Worm (Caenorhabditis elegans) whole organism, L3 larva: Measurements from ENCODE around the gene gar-3.
A peak's percentile ranks its signal among the peaks of the same experiment; 100 is the strongest.

Experiments
- aly-2 ChIP-seq: fragments of 150-350 bp; optimal IDR thresholded peaks from 2 replicates; lab custom pipeline; 2014; ENCODE audit warnings: missing biosample characterization, missing genetic modification characterization
- ama-1 ChIP-seq: fragments of 150-350 bp; optimal IDR thresholded peaks from 2 replicates; lab custom pipeline; 2018
- egl-5 ChIP-seq: fragments of 150-350 bp; optimal IDR thresholded peaks from 2 replicates; lab custom pipeline; 2017; ENCODE audit warnings: missing biosample characterization, missing genetic modification reagents, missing genetic modification characterization, inconsistent platforms
- hmg-11 ChIP-seq: sonication (generic microtip); optimal IDR thresholded peaks from 2 replicates; lab custom pipeline; 2016; ENCODE audit warnings: missing genetic modification characterization, missing compliant biosample characterization
- nhr-12 ChIP-seq: fragments of 150-350 bp; optimal IDR thresholded peaks from 2 replicates; lab custom pipeline; 2014; ENCODE audit warnings: missing biosample characterization, missing genetic modification characterization
- nhr-43 ChIP-seq: sonication (generic microtip); optimal IDR thresholded peaks from 2 replicates; lab custom pipeline; 2016; ENCODE audit warnings: mild to moderate bottlenecking, missing genetic modification characterization, missing compliant biosample characterization; ENCODE audit not compliant: poor library complexity, severe bottlenecking
- skn-1 ChIP-seq: fragments of 150-350 bp; optimal IDR thresholded peaks from 2 replicates; lab custom pipeline; 2014; ENCODE audit warnings: missing biosample characterization, missing genetic modification characterization

DNA sequence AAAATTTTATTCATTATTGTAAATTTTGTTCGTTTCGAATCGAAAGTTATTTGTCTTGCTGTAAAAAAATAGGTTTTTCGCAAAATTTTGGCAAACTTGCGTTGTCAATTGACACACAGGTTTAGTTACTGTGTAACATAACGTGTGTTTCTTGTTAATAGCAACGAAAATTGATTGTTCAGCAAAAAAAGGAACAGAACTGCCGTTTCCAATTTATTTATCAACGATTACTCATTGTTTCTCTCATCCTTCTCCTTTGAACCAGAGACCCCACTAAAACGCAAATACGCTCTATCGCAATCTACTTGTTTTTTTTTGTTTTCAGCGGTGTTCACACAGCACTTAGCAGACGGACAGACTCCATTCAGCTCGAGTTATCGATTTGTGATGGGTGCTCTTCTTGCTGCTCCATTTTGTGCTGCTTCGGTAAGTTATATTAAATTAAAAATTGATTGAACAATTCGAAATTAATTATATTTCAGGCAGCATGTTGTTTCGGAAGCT lies 18.2 kb upstream of the gar-3 start, which contains the start of gene R11H6.2:
- peak; percentile 44 for TF ChIP-seq hmg-11 (tag; lab: Kevin White, UChicago)
- TF ChIP-seq nhr-43 (tag; lab: Kevin White, UChicago), result no peak
- peak; percentile 5 for TF ChIP-seq egl-5 (tag; lab: Kevin White, UChicago)
- no peak for TF ChIP-seq skn-1 (tag; lab: Kevin White, UChicago)
- TF ChIP-seq aly-2, result no peak
- TF ChIP-seq nhr-12 (tag; lab: Kevin White, UChicago), result no peak
- TF ChIP-seq ama-1, result no peak
